Worm (Caenorhabditis elegans): ENCODE data around the gene ptr-20.

DNA sequence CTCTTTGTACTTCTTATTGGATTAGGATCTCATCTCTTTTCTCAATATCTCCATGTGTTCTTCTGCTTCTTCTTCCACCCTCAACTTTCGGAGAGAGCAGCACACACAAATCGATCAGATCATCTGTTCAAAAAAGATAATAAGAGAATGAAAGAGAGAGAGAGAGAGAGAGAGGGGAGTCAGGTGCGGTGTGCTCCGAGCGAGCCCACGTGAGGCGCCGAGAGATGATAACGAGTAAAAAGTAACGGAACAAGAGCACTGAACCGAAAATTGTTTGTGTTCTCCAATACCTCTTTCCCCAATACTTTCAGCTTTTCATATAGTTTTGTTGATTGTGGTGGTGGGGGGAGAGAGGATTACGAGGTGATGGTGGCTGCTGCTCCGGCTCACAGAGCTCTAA, 36.0 kb downstream of the ptr-20 start:
- TF ChIP-seq dao-5 (tag; optimal IDR thresholded peaks at IDR 0.05) (no peak), W03F9.2 (tag; optimal IDR thresholded peaks at IDR 0.05) (no peak)
